Fruit fly (Drosophila melanogaster) whole organism, embryonic: ENCODE measurements around the gene Mdr65.
A peak's percentile ranks its signal among the peaks of the same experiment; 100 is the strongest.

ENCODE experiments used
- CG10321 ChIP-seq: fragments of 200-800 bp; sonication (Bioruptor generic); IDR thresholded peaks from 2 replicates; pipeline ENCODE4 v1.3.6; 2022; ENCODE audit warnings: missing biosample characterization, missing genetic modification characterization
- CG10979 ChIP-seq: fragments of 200-800 bp; sonication (Bioruptor generic); optimal IDR thresholded peaks from 2 replicates; lab custom pipeline; 2018; ENCODE audit warnings: missing biosample characterization, mild to moderate bottlenecking, missing genetic modification characterization, moderate library complexity
- CG12659 ChIP-seq: fragments of 200-800 bp; sonication (Bioruptor generic); optimal IDR thresholded peaks from 3 replicates; lab custom pipeline; 2017; ENCODE audit warnings: mild to moderate bottlenecking, missing biosample characterization, missing genetic modification reagents, missing genetic modification characterization
- CG13123 ChIP-seq: fragments of 200-800 bp; sonication (Bioruptor generic); optimal IDR thresholded peaks from 2 replicates; lab custom pipeline; 2016; ENCODE audit warnings: missing biosample characterization, missing genetic modification characterization
- CG16815 ChIP-seq: fragments of 200-800 bp; sonication (Bioruptor generic); optimal IDR thresholded peaks from 3 replicates; lab custom pipeline; 2017; ENCODE audit warnings: missing biosample characterization, mild to moderate bottlenecking, missing genetic modification characterization
- CG16863 ChIP-seq: fragments of 200-800 bp; sonication (Bioruptor generic); optimal IDR thresholded peaks from 3 replicates; lab custom pipeline; 2016; ENCODE audit warnings: missing biosample characterization, missing genetic modification characterization
- CG30431 ChIP-seq: fragments of 200-800 bp; sonication (Bioruptor generic); optimal IDR thresholded peaks from 2 replicates; lab custom pipeline; 2017; ENCODE audit warnings: missing biosample characterization, missing genetic modification characterization
- CG31365 ChIP-seq: fragments of 200-800 bp; sonication (Bioruptor generic); optimal IDR thresholded peaks from 2 replicates; lab custom pipeline; 2018; ENCODE audit warnings: missing biosample characterization, mild to moderate bottlenecking, missing genetic modification characterization
- CG31388 ChIP-seq: fragments of 200-800 bp; sonication (Bioruptor generic); optimal IDR thresholded peaks from 2 replicates; lab custom pipeline; 2016; ENCODE audit warnings: missing biosample characterization, missing genetic modification characterization
- CG3163 ChIP-seq: fragments of 200-800 bp; sonication (Bioruptor generic); optimal IDR thresholded peaks from 3 replicates; lab custom pipeline; 2016; ENCODE audit warnings: missing biosample characterization, missing genetic modification characterization
- CG32772 ChIP-seq: fragments of 200-800 bp; sonication (Bioruptor generic); IDR thresholded peaks from 2 replicates; pipeline ENCODE4 v1.3.6; 2022; ENCODE audit warnings: missing biosample characterization, missing genetic modification characterization
- CG4820 ChIP-seq: fragments of 200-800 bp; sonication (Bioruptor generic); optimal IDR thresholded peaks from 3 replicates; lab custom pipeline; 2016; ENCODE audit warnings: missing biosample characterization, missing genetic modification characterization
- CG5953 ChIP-seq: fragments of 200-800 bp; sonication (Bioruptor generic); IDR thresholded peaks from 2 replicates; pipeline ENCODE4 v1.3.6; 2022; ENCODE audit warnings: missing biosample characterization, missing genetic modification characterization
- CG6813 ChIP-seq: fragments of 200-800 bp; sonication (Bioruptor generic); optimal IDR thresholded peaks from 2 replicates; lab custom pipeline; 2017; ENCODE audit warnings: missing biosample characterization, missing genetic modification characterization, mild to moderate bottlenecking, moderate library complexity, missing genetic modification reagents
- CG7556 ChIP-seq: fragments of 200-800 bp; sonication (Bioruptor generic); optimal IDR thresholded peaks from 2 replicates; lab custom pipeline; 2017; ENCODE audit warnings: missing biosample characterization, mild to moderate bottlenecking, missing genetic modification characterization
- CG8924 ChIP-seq: fragments of 200-800 bp; optimal IDR thresholded peaks from 3 replicates; lab custom pipeline; 2019; ENCODE audit warnings: missing biosample characterization, mild to moderate bottlenecking, missing genetic modification characterization, moderate library complexity
- D ChIP-seq, 2 experiments: fragments of 200-800 bp in 1 of 2; fragments of >200 bp in 1 of 2; sonication (Bioruptor generic) in 1 of 2; optimal IDR thresholded peaks; 2 replicates in 1 of 2; 3 replicates in 1 of 2; lab custom pipeline; 2017; ENCODE audit warnings: mild to moderate bottlenecking in 1 of 2, missing biosample characterization in 1 of 2, missing genetic modification characterization in 1 of 2, missing genetic modification reagents in 1 of 2
- D19A ChIP-seq: fragments of 200-800 bp; optimal IDR thresholded peaks from 3 replicates; lab custom pipeline; 2019; ENCODE audit warnings: missing biosample characterization, mild to moderate bottlenecking, missing genetic modification characterization, moderate library complexity
- Fer1 ChIP-seq: fragments of 200-800 bp; sonication (Bioruptor generic); optimal IDR thresholded peaks from 2 replicates; lab custom pipeline; 2017; ENCODE audit warnings: missing biosample characterization, mild to moderate bottlenecking, missing genetic modification characterization
- Lim3 ChIP-seq: fragments of 200-800 bp; sonication (Bioruptor generic); IDR thresholded peaks from 2 replicates; pipeline ENCODE4 v1.3.6; 2022; ENCODE audit warnings: missing biosample characterization, missing genetic modification characterization
- Meics ChIP-seq: fragments of 200-800 bp; sonication (Bioruptor generic); optimal IDR thresholded peaks from 2 replicates; lab custom pipeline; 2017; ENCODE audit warnings: missing biosample characterization, mild to moderate bottlenecking, missing genetic modification characterization
- Mes4 ChIP-seq: fragments of 200-800 bp; sonication (Bioruptor generic); optimal IDR thresholded peaks from 2 replicates; lab custom pipeline; 2016; ENCODE audit warnings: missing biosample characterization, missing genetic modification characterization
- Nf-YA ChIP-seq: fragments of 200-800 bp; sonication (Bioruptor generic); IDR thresholded peaks from 2 replicates; pipeline ENCODE4 v1.3.6; 2022; ENCODE audit warnings: missing biosample characterization, missing genetic modification characterization
- Optix ChIP-seq: fragments of 200-800 bp; sonication (Bioruptor generic); IDR thresholded peaks from 3 replicates; pipeline ENCODE4 v1.3.6; 2022; ENCODE audit warnings: missing biosample characterization, missing genetic modification characterization
- PHDP ChIP-seq: fragments of 200-800 bp; sonication (Bioruptor generic); optimal IDR thresholded peaks from 3 replicates; lab custom pipeline; 2018; ENCODE audit warnings: missing biosample characterization, mild to moderate bottlenecking, missing genetic modification characterization, moderate library complexity
- Tbp ChIP-seq: fragments of >200 bp; optimal IDR thresholded peaks from 2 replicates; lab custom pipeline; 2018; ENCODE audit warnings: missing biosample characterization, missing genetic modification characterization
- Trl ChIP-seq, 3 experiments: fragments of >200 bp in 2 of 3; fragments of 200-800 bp in 1 of 3; sonication (Bioruptor generic) in 1 of 3; optimal IDR thresholded peaks; 2 replicates in 1 of 3; 3 replicates in 2 of 3; lab custom pipeline; 2016 to 2017; ENCODE audit warnings: missing biosample characterization in 1 of 3, missing genetic modification characterization in 1 of 3
- br ChIP-seq: fragments of >200 bp; optimal IDR thresholded peaks from 2 replicates; lab custom pipeline; 2017
- crp ChIP-seq, 2 experiments: fragments of 200-800 bp; sonication (Bioruptor generic); optimal IDR thresholded peaks; 2 replicates in 1 of 2; 3 replicates in 1 of 2; lab custom pipeline; 2017; ENCODE audit warnings: missing biosample characterization in 2 of 2, missing genetic modification characterization in 2 of 2, mild to moderate bottlenecking in 1 of 2, moderate library complexity in 1 of 2
- cwo ChIP-seq: fragments of 200-800 bp; sonication (Bioruptor generic); optimal IDR thresholded peaks from 3 replicates; lab custom pipeline; 2017; ENCODE audit warnings: missing biosample characterization, missing genetic modification characterization, mild to moderate bottlenecking, moderate library complexity, missing genetic modification reagents
- disco-r ChIP-seq: fragments of 200-800 bp; sonication (Bioruptor generic); optimal IDR thresholded peaks from 2 replicates; lab custom pipeline; 2016; ENCODE audit warnings: missing biosample characterization, missing genetic modification characterization
- ems ChIP-seq: fragments of 200-800 bp; sonication (Bioruptor generic); optimal IDR thresholded peaks from 3 replicates; lab custom pipeline; 2016; ENCODE audit warnings: missing biosample characterization, missing genetic modification characterization
- gcm2 ChIP-seq: fragments of 200-800 bp; sonication (Bioruptor generic); optimal IDR thresholded peaks from 2 replicates; lab custom pipeline; 2016; ENCODE audit warnings: missing biosample characterization, missing genetic modification characterization
- grn ChIP-seq: fragments of 200-800 bp; sonication (Bioruptor generic); optimal IDR thresholded peaks from 3 replicates; lab custom pipeline; 2017; ENCODE audit warnings: missing biosample characterization, missing genetic modification characterization
- h ChIP-seq: fragments of >200 bp; optimal IDR thresholded peaks from 2 replicates; lab custom pipeline; 2017
- hbn ChIP-seq: fragments of 200-800 bp; sonication (Bioruptor generic); IDR thresholded peaks from 2 replicates; pipeline ENCODE4 v1.3.6; 2022; ENCODE audit warnings: missing biosample characterization, missing genetic modification characterization; ENCODE audit not compliant: partially characterized antibody
- her ChIP-seq: fragments of 200-800 bp; sonication (Bioruptor generic); optimal IDR thresholded peaks from 2 replicates; lab custom pipeline; 2016; ENCODE audit warnings: missing biosample characterization, missing genetic modification characterization
- hth ChIP-seq: fragments of >200 bp; optimal IDR thresholded peaks from 2 replicates; lab custom pipeline; 2017; ENCODE audit warnings: inconsistent platforms
- kni ChIP-seq: fragments of 200-800 bp; sonication (Bioruptor generic); optimal IDR thresholded peaks from 3 replicates; lab custom pipeline; 2017; ENCODE audit warnings: mild to moderate bottlenecking, missing biosample characterization, missing genetic modification reagents, missing genetic modification characterization
- lbe ChIP-seq: fragments of 200-800 bp; sonication (Bioruptor generic); optimal IDR thresholded peaks from 2 replicates; lab custom pipeline; 2016; ENCODE audit warnings: missing biosample characterization, mild to moderate bottlenecking, missing genetic modification characterization
- luna ChIP-seq: fragments of 200-800 bp; sonication (Bioruptor generic); optimal IDR thresholded peaks from 2 replicates; lab custom pipeline; 2016; ENCODE audit warnings: missing biosample characterization, missing genetic modification characterization
- oc ChIP-seq: fragments of 200-800 bp; sonication (Bioruptor generic); optimal IDR thresholded peaks from 2 replicates; lab custom pipeline; 2018; ENCODE audit warnings: missing biosample characterization, mild to moderate bottlenecking, missing genetic modification characterization, moderate library complexity
- ranshi ChIP-seq: fragments of 200-800 bp; sonication (Bioruptor generic); IDR thresholded peaks from 2 replicates; pipeline ENCODE4 v1.3.6; 2022; ENCODE audit warnings: missing biosample characterization, missing genetic modification characterization
- repo ChIP-seq: fragments of 200-800 bp; sonication (Bioruptor generic); optimal IDR thresholded peaks from 2 replicates; lab custom pipeline; 2016; ENCODE audit warnings: missing biosample characterization, missing genetic modification characterization
- sd ChIP-seq: fragments of 200-800 bp; sonication (Bioruptor generic); optimal IDR thresholded peaks from 3 replicates; lab custom pipeline; 2018; ENCODE audit warnings: missing biosample characterization, mild to moderate bottlenecking, missing genetic modification characterization, moderate library complexity
- sens ChIP-seq: fragments of 200-800 bp; sonication (Bioruptor generic); peaks from one replicate; lab custom pipeline; 2016; ENCODE audit warnings: missing biosample characterization, missing genetic modification characterization
- sug ChIP-seq: fragments of 200-800 bp; optimal IDR thresholded peaks from 2 replicates; lab custom pipeline; 2019; ENCODE audit warnings: missing biosample characterization, mild to moderate bottlenecking, missing genetic modification characterization, moderate library complexity
- tap ChIP-seq: fragments of 200-800 bp; optimal IDR thresholded peaks from 3 replicates; lab custom pipeline; 2019; ENCODE audit warnings: missing biosample characterization, mild to moderate bottlenecking, missing genetic modification characterization, moderate library complexity
- tna ChIP-seq: fragments of 200-800 bp; sonication (Bioruptor generic); IDR thresholded peaks from 2 replicates; pipeline ENCODE4 v1.3.6; 2022; ENCODE audit warnings: missing biosample characterization, missing genetic modification characterization; ENCODE audit not compliant: partially characterized antibody
- z ChIP-seq: fragments of 200-800 bp; sonication (Bioruptor generic); IDR thresholded peaks from 3 replicates; pipeline ENCODE4 v1.3.6; 2022; ENCODE audit warnings: missing biosample characterization, missing genetic modification characterization

The Mdr65 gene

DNA sequence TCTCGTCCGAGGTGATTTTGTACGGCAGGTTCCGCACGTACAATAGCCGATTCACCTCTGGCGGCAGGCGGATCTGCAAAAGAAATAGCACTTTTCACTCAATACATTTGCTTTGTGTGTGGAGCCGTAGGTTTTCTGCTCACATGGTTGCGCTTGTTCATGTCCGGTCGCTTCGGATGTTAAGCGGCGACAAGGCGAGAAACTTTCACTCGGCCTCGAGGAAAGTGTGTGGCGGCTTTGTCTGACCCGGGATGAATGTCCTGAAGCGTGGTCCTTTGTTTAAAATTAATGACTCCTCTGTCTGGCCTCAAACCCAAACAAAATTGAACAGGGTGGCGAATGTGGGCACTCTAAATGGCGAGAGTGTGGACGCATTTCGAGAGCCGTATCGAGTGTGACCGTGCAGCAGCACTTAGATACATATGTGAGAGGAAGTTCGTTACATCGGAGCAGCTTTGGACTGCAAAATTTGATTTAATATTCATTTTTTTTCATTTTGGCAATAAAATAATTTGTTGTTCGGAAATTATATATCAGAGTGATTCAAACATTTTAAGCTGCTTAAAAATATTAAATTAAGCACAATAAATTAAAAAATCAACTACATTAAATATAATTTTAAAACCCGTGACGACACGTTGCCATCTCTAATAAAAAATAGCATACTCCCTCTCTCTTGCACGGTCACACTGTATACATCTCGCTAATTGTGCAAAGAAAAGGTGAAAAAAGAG, 52.6 kb downstream of the Mdr65 start, which contains the start of the genes Sf3b6 and Tnpo (continued):
- no peak for TF ChIP-seq CG6813 (GFP tag; lab: Kevin White, UChicago)
- peak; percentile 28; the same call in 1 of the 2 replicates for TF ChIP-seq CG5953 (GFP tag; lab: Robert Waterston, UW)
- TF ChIP-seq D19A (tag; lab: Kevin White, UChicago) = no peak
- TF ChIP-seq luna (GFP tag; lab: Kevin White, UChicago) = peak; percentile 9
- peak; percentile 9 for TF ChIP-seq her (GFP tag; lab: Kevin White, UChicago)
- peak; percentile 85 for TF ChIP-seq Meics (GFP tag; lab: Kevin White, UChicago)
- peak; percentile 70 for TF ChIP-seq Fer1 (GFP tag; lab: Kevin White, UChicago)
- no peak for TF ChIP-seq Lim3 (GFP tag; lab: Robert Waterston, UW)
- TF ChIP-seq cwo (GFP tag; lab: Kevin White, UChicago) = peak; percentile 68
- TF ChIP-seq CG13123 = peak; percentile 63
- peak in 1 of 2 experiments; percentile 28 for TF ChIP-seq Trl (optimal IDR thresholded peaks at IDR 0.05; lab: Kevin White, UChicago)
- TF ChIP-seq Trl (GFP tag; optimal IDR thresholded peaks at IDR 0.05; lab: Kevin White, UChicago) = peak; percentile 61
- no peak for TF ChIP-seq kni (GFP tag; lab: Kevin White, UChicago)
- TF ChIP-seq D (optimal IDR thresholded peaks at IDR 0.05; lab: Kevin White, UChicago) = no peak
- TF ChIP-seq D (GFP tag; optimal IDR thresholded peaks at IDR 0.05; lab: Kevin White, UChicago) = peak; percentile 68
- TF ChIP-seq CG10979 (tag; lab: Kevin White, UChicago) = peak; percentile 71
- no peak for TF ChIP-seq z (GFP tag; lab: Robert Waterston, UW)
- no peak for TF ChIP-seq Tbp (GFP tag; lab: Kevin White, UChicago)
- no peak for TF ChIP-seq h
- TF ChIP-seq tap (tag; lab: Kevin White, UChicago) = no peak
- TF ChIP-seq Mes4 (GFP tag; lab: Kevin White, UChicago) = peak; percentile 63
- no peak for TF ChIP-seq tna (GFP tag; lab: Robert Waterston, UW)
- peak; percentile 89 for TF ChIP-seq CG16815 (GFP tag; lab: Kevin White, UChicago)
- TF ChIP-seq Optix = peak; percentile 51; the same call in 1 of the 3 replicates
- peak; percentile 80 for TF ChIP-seq CG4820 (GFP tag; lab: Kevin White, UChicago)
- peak; percentile 55; the same call in 1 of the 2 replicates for TF ChIP-seq Nf-YA (GFP tag; lab: Robert Waterston, UW)
- peak; percentile 49 for TF ChIP-seq CG31388 (GFP tag; lab: Kevin White, UChicago)
- TF ChIP-seq CG10321 (GFP tag; lab: Robert Waterston, UW) = no peak
- no peak for TF ChIP-seq sens (GFP tag; lab: Kevin White, UChicago)
- peak; percentile 79 for TF ChIP-seq CG30431 (GFP tag; lab: Kevin White, UChicago)
- TF ChIP-seq CG8924 = peak; percentile 85
- peak; percentile 85 for TF ChIP-seq sug (tag; lab: Kevin White, UChicago)
- TF ChIP-seq repo (GFP tag; lab: Kevin White, UChicago) = no peak
- TF ChIP-seq PHDP (tag; lab: Kevin White, UChicago) = no peak
- no peak for TF ChIP-seq grn
- TF ChIP-seq disco-r (GFP tag; lab: Kevin White, UChicago) = peak; percentile 33
- TF ChIP-seq crp (GFP tag; optimal IDR thresholded peaks at IDR 0.05; lab: Kevin White, UChicago) = peak in 1 of 2 experiments; percentile 68
- peak; percentile 63 for TF ChIP-seq ems
- peak; percentile 67 for TF ChIP-seq hbn (GFP tag; lab: Robert Waterston, UW)
- no peak for TF ChIP-seq oc (tag; lab: Kevin White, UChicago)
- no peak for TF ChIP-seq CG7556 (GFP tag; lab: Kevin White, UChicago)
- TF ChIP-seq CG16863 = peak; percentile 62
- peak; percentile 16 for TF ChIP-seq CG3163 (GFP tag; lab: Kevin White, UChicago)
- no peak for TF ChIP-seq gcm2
- TF ChIP-seq lbe = peak; percentile 61
- TF ChIP-seq br (lab: Kevin White, UChicago) = no peak
- peak; percentile 89; the same call in 1 of the 2 replicates for TF ChIP-seq ranshi (GFP tag; lab: Robert Waterston, UW)
- no peak for TF ChIP-seq sd
- no peak for TF ChIP-seq CG31365 (tag; lab: Kevin White, UChicago)
- peak; percentile 86 for TF ChIP-seq CG32772 (GFP tag; lab: Robert Waterston, UW)
- no peak for TF ChIP-seq hth
- TF ChIP-seq CG12659 (GFP tag; lab: Kevin White, UChicago) = peak; percentile 92
